Worm (Caenorhabditis elegans): ENCODE measurements around the gene Y45F10D.6.

Y45F10D.6 gene

DNA sequence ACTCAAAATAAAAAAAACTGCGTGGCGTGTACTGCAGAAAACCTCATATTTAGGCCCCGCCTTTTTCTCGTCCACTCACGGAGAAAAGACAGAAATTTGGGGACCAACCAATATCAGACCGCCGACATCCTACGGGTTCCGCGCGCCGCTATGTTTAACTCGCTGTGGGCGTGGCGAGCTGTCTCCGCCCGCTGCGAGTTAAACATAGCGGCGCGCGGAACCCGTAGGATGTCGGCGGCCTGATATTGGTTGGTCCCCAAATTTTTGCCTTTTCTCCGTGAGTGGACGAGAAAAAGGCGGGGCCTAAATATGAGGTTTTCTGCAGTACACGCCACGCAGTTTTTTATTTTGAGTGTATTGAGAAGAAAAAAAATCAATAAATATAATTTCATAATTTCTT lies 16.8 kb upstream of the Y45F10D.6 start:
- TF ChIP-seq F49E8.2 (tag; optimal IDR thresholded peaks at IDR 0.05; ENCODE audit: borderline replicate concordance) (peak; percentile 13), lin-38 (GFP tag; IDR thresholded peaks at IDR 0.05) (0 out of 2 replicates have a peak, but pooled peaks have one; percentile 20), snpc-1.2 (GFP tag; IDR thresholded peaks at IDR 0.05) (peak; percentile 93)

- TF ChIP-seq zip-2 (tag; optimal IDR thresholded peaks at IDR 0.05) (no peak), unc-62 (GFP tag; optimal IDR thresholded peaks at IDR 0.05 in 1 of 2) (peak in 1 of 2 experiments; percentile 7), unc-62 (tag; optimal IDR thresholded peaks at IDR 0.05) (no peak), pqm-1 (tag; optimal IDR thresholded peaks at IDR 0.05) (no peak), cey-2 (tag; optimal IDR thresholded peaks at IDR 0.05; ENCODE audit: borderline replicate concordance, insufficient read depth) (no peak), aha-1 (tag) (peak; percentile 74), ceh-28 (tag; optimal IDR thresholded peaks at IDR 0.05) (no peak)
These were observed 10.0 kb upstream of the Y45F10D.6 start, which contains the start of gene Y45F10D.14 for ce11 chrIV:13807724-13808123. Gene Y45F10D.14 (minus strand): TSS chrIV:13807824.

DNA sequence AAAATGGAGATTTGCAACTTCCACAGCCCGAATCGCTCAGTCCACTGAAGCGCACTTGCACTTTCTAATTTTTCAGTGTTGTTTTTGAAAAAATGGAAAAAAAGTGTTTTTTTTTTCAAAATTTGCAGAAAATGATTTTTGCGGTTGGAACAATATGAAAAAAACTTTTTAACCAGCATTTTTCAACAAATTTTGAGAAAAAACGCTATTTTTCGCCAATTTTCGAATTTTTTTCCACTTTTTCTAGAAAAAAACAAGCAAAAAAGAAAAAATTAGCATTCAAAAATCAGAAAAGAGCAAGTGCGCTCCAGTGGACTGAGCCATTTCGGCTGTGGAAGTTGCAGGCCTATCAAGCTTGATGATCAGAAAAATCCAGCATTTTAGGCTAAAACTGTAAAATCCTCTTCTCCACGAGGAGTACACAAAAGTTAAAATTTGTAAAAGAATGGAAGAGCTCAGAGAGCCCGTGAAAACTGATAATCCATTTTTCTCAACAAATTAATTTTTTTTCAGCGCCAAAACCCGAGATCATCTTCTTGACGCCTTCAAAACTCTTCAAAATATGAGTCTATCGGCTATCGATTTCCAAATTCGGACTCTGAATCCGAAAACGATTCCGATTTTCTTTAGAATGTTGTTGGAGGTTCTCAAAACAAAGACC lies 2.3 kb downstream of the Y45F10D.6 start:
- TF ChIP-seq snpc-1.2 (GFP tag; IDR thresholded peaks at IDR 0.05) (0 out of 2 replicates have a peak, but pooled peaks have one; percentile 13), aha-1 (tag) (peak; percentile 6), lin-38 (GFP tag; IDR thresholded peaks at IDR 0.05) (peak; percentile 41; the same call in 1 of the 2 replicates), unc-62 (GFP tag; optimal IDR thresholded peaks at IDR 0.05 in 1 of 2) (peak in 1 of 2 experiments; percentile 59), unc-62 (tag; optimal IDR thresholded peaks at IDR 0.05) (no peak), ctbp-1 (GFP tag; IDR thresholded peaks at IDR 0.05) (0 out of 2 replicates have a peak, but pooled peaks have one; percentile 13), pqm-1 (tag; optimal IDR thresholded peaks at IDR 0.05) (no peak), hif-1 (tag; optimal IDR thresholded peaks at IDR 0.05) (no peak)

DNA sequence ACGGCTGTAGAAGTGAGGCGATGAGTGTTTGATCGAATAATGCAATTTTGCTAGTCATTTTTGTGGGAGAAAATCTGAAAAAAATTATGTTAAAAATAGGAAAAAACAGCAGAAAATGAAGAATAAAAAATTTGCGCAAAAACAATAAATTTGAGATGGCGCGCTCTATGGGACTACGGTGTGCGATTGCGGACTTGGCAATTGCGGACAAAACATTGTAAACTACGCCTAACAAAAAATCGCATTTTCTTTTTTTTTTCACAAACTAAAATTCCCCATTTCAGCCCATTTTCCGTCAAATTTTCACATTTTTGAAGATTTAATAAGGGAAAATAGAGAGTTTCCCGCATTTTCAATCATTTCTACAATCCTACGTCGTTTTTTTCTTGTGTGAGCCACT lies 9.1 kb downstream of the Y45F10D.6 start, which contains the start of the genes sas-6 and Y45F10D.7:
Gene sas-6, minus strand, starts transcription at position 80 of the 400 bp plus-strand sequence.
Gene Y45F10D.7, plus strand, starts transcription at position 256 of the 400 bp plus-strand sequence.
- TF ChIP-seq nhr-11 (tag; optimal IDR thresholded peaks at IDR 0.05): peak; percentile 13
- TF ChIP-seq fkh-10 (GFP tag; optimal IDR thresholded peaks at IDR 0.05): peak; percentile 11
- no peak for TF ChIP-seq ZK546.5 (tag; optimal IDR thresholded peaks at IDR 0.05)
- TF ChIP-seq nhr-10 (tag; optimal IDR thresholded peaks at IDR 0.05): no peak
- TF ChIP-seq ama-1 (optimal IDR thresholded peaks at IDR 0.05): peak; percentile 11
- TF ChIP-seq T26A8.4 (GFP tag; IDR thresholded peaks at IDR 0.05): no peak
- peak; percentile 96 for TF ChIP-seq aha-1 (tag)
- no peak for TF ChIP-seq D1046.2 (GFP tag; IDR thresholded peaks at IDR 0.05)
- TF ChIP-seq mep-1 (tag; optimal IDR thresholded peaks at IDR 0.05): peak; percentile 57
- no peak for TF ChIP-seq ceh-82 (tag; optimal IDR thresholded peaks at IDR 0.05)
- peak; percentile 92 to 99 for TF ChIP-seq lsy-2 (tag; optimal IDR thresholded peaks at IDR 0.05)
- TF ChIP-seq fos-1 (tag; optimal IDR thresholded peaks at IDR 0.05): no peak
- peak; percentile 89 for TF ChIP-seq dpl-1 (GFP tag; optimal IDR thresholded peaks at IDR 0.05)
- peak; percentile 44 for TF ChIP-seq T20F7.1 (GFP tag; optimal IDR thresholded peaks at IDR 0.05)
- TF ChIP-seq mes-2 (tag; optimal IDR thresholded peaks at IDR 0.05; ENCODE audit: poor library complexity, severe bottlenecking): peak; percentile 83
- TF ChIP-seq cey-2 (tag; optimal IDR thresholded peaks at IDR 0.05; ENCODE audit: borderline replicate concordance, insufficient read depth): no peak
- TF ChIP-seq snpc-1.2 (GFP tag; IDR thresholded peaks at IDR 0.05): peak; percentile 93
- TF ChIP-seq aly-2 (tag; optimal IDR thresholded peaks at IDR 0.05): no peak
- no peak for TF ChIP-seq saeg-2 (GFP tag; IDR thresholded peaks at IDR 0.05)
- TF ChIP-seq unc-130 (GFP tag; optimal IDR thresholded peaks at IDR 0.05): peak; percentile 44
- TF ChIP-seq zag-1 (tag; optimal IDR thresholded peaks at IDR 0.05): no peak
- TF ChIP-seq mxl-2 (GFP tag; conservative IDR thresholded peaks at IDR 0.05): no peak
- TF ChIP-seq F37D6.2 (tag; optimal IDR thresholded peaks at IDR 0.05): no peak
- TF ChIP-seq lin-13 (GFP tag; optimal IDR thresholded peaks at IDR 0.05): peak; percentile 61
- no peak for TF ChIP-seq Y48G9A.11 (GFP tag; IDR thresholded peaks at IDR 0.05)
- TF ChIP-seq ztf-7 (tag; optimal IDR thresholded peaks at IDR 0.05): peak; percentile 17
- TF ChIP-seq nhr-48 (tag; optimal IDR thresholded peaks at IDR 0.05): no peak
- TF ChIP-seq tag-97 (GFP tag; IDR thresholded peaks at IDR 0.05): no peak
- peak; percentile 7 for TF ChIP-seq nhr-28 (tag; optimal IDR thresholded peaks at IDR 0.05)
- TF ChIP-seq snpc-4 (tag; optimal IDR thresholded peaks at IDR 0.05): peak; percentile 22
- peak; percentile 19 for TF ChIP-seq rbr-2 (tag; optimal IDR thresholded peaks at IDR 0.05)
- peak; percentile 67 for TF ChIP-seq lin-38 (GFP tag; IDR thresholded peaks at IDR 0.05)
- peak; percentile 40; the same call in 1 of the 2 replicates for TF ChIP-seq dmd-6 (GFP tag; IDR thresholded peaks at IDR 0.05)
- peak in 1 of 2 experiments; percentile 40 for TF ChIP-seq unc-62 (GFP tag; optimal IDR thresholded peaks at IDR 0.05 in 1 of 2)
- no peak for TF ChIP-seq unc-62 (tag; optimal IDR thresholded peaks at IDR 0.05)
- TF ChIP-seq hif-1 (tag; optimal IDR thresholded peaks at IDR 0.05): peak in 1 of 2 experiments; percentile 40
- peak; percentile 25 for TF ChIP-seq dve-1 (tag; optimal IDR thresholded peaks at IDR 0.05; ENCODE audit: insufficient read depth)
- peak; percentile 72 for TF ChIP-seq hlh-30 (tag; optimal IDR thresholded peaks at IDR 0.05; ENCODE audit: insufficient read depth)
